Fruit fly (Drosophila melanogaster): ENCODE measurements around the gene ND-15.

DNA sequence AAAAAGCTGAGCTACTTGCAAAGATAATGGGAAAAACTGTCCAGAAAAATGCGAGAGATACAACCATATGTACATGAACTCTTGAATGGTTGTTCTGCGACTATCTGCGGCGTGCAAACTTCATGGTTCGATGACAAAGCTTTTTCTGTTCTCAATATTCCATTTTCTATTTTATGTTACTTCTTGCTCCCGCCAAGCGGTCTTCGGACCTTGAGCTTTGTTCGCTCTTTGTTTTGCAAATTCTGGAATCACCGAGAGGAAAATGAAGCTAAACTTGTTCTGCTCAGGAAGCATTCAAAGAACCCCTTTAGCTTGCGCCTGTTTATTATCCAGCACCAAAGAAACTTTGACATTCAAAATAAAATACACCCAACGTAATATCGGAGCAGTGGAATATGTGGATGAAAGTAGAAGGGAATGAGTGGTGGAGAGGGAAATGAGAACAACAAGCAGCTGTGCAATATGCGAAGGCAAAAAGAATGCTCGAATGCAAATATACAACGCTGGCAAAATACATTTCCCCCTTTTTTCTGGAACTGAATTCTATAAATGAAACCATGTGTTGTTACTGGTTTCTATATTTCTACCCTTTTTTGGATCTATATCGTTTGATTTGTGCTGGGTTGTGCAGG lies 53.9 kb downstream of the ND-15 start:
- no peak for TF ChIP-seq sug (tag; optimal IDR thresholded peaks at IDR 0.05)
- no peak for TF ChIP-seq Dp (GFP tag; optimal IDR thresholded peaks at IDR 0.05)
- no peak for TF ChIP-seq sim (GFP tag; IDR thresholded peaks at IDR 0.05)
- TF ChIP-seq Hand (GFP tag; optimal IDR thresholded peaks at IDR 0.05): no peak
